Worm (Caenorhabditis elegans) whole organism, L4/young adult: Measurements from ENCODE around the gene nspa-8.

Source experiments
- W03F9.2 ChIP-seq: fragments of 150-350 bp; optimal IDR thresholded peaks from 2 replicates; lab custom pipeline; 2014; ENCODE audit warnings: missing biosample characterization, missing genetic modification characterization
- dao-5 ChIP-seq: sonication (generic microtip); optimal IDR thresholded peaks from 2 replicates; lab custom pipeline; 2016; ENCODE audit warnings: missing genotype, missing genetic modification characterization, moderate library complexity, missing compliant biosample characterization
- him-1 ChIP-seq: sonication (generic microtip); optimal IDR thresholded peaks from 2 replicates; lab custom pipeline; 2016; ENCODE audit warnings: missing genotype, missing genetic modification reagents, missing genetic modification characterization, missing compliant biosample characterization

Gene nspa-8

ce11 chrV:14820314-14820713 is 6.5 kb downstream of the nspa-8 start:
- no peak for TF ChIP-seq W03F9.2 (tag; lab: Kevin White, UChicago)
- no peak for TF ChIP-seq him-1
- TF ChIP-seq dao-5 (tag; lab: Kevin White, UChicago): no peak

- no peak for TF ChIP-seq dao-5 (tag; lab: Kevin White, UChicago)
- TF ChIP-seq him-1: no peak
- no peak for TF ChIP-seq W03F9.2 (tag; lab: Kevin White, UChicago)
Measured at ce11 chrV:14815500-14815899, 11.4 kb downstream of the nspa-8 start, which contains the start of gene rin-1. Gene rin-1 (minus strand): TSS chrV:14815600.

- TF ChIP-seq W03F9.2 (tag; lab: Kevin White, UChicago) (no peak), dao-5 (tag; lab: Kevin White, UChicago) (no peak), him-1 (no peak)
Measured at ce11 chrV:14813566-14813965, 13.3 kb downstream of the nspa-8 start.

ce11 chrV:14806204-14806737 is 20.6 kb downstream of the nspa-8 start:
- TF ChIP-seq him-1: no peak
- TF ChIP-seq W03F9.2 (tag; lab: Kevin White, UChicago): no peak
- no peak for TF ChIP-seq dao-5 (tag; lab: Kevin White, UChicago)

ce11 chrV:14800402-14800801 is 26.4 kb downstream of the nspa-8 start:
- no peak for TF ChIP-seq him-1
- TF ChIP-seq W03F9.2 (tag; lab: Kevin White, UChicago): no peak
- no peak for TF ChIP-seq dao-5 (tag; lab: Kevin White, UChicago)

ce11 chrV:14797886-14798285 is 29.0 kb downstream of the nspa-8 start:
- no peak for TF ChIP-seq him-1
- TF ChIP-seq W03F9.2 (tag; lab: Kevin White, UChicago): no peak
- no peak for TF ChIP-seq dao-5 (tag; lab: Kevin White, UChicago)

- no peak for TF ChIP-seq W03F9.2 (tag; lab: Kevin White, UChicago)
- no peak for TF ChIP-seq dao-5 (tag; lab: Kevin White, UChicago)
- no peak for TF ChIP-seq him-1
Measured at ce11 chrV:14793043-14793442, 33.8 kb downstream of the nspa-8 start.

- no peak for TF ChIP-seq him-1
- TF ChIP-seq dao-5 (tag; lab: Kevin White, UChicago): no peak
- no peak for TF ChIP-seq W03F9.2 (tag; lab: Kevin White, UChicago)
Measured at ce11 chrV:14792346-14792745, 34.5 kb downstream of the nspa-8 start.

- TF ChIP-seq him-1 (no peak), dao-5 (tag; lab: Kevin White, UChicago) (no peak), W03F9.2 (tag; lab: Kevin White, UChicago) (no peak)
Measured at ce11 chrV:14791703-14792102, 35.1 kb downstream of the nspa-8 start.

ce11 chrV:14790792-14791191 is 36.1 kb downstream of the nspa-8 start:
- TF ChIP-seq W03F9.2 (tag; lab: Kevin White, UChicago) (no peak), him-1 (no peak), dao-5 (tag; lab: Kevin White, UChicago) (no peak)

ce11 chrV:14788462-14788861 is 38.4 kb downstream of the nspa-8 start:
- no peak for TF ChIP-seq dao-5 (tag; lab: Kevin White, UChicago)
- no peak for TF ChIP-seq him-1
- TF ChIP-seq W03F9.2 (tag; lab: Kevin White, UChicago): no peak

- no peak for TF ChIP-seq dao-5 (tag; lab: Kevin White, UChicago)
- TF ChIP-seq him-1: no peak
- TF ChIP-seq W03F9.2 (tag; lab: Kevin White, UChicago): no peak
Measured at ce11 chrV:14784787-14785186, 42.1 kb downstream of the nspa-8 start.

- TF ChIP-seq him-1 (no peak), W03F9.2 (tag; lab: Kevin White, UChicago) (no peak), dao-5 (tag; lab: Kevin White, UChicago) (no peak)
Measured at ce11 chrV:14784160-14784774, 42.6 kb downstream of the nspa-8 start, which contains the start of gene Y50E8A.12. Gene Y50E8A.12 (minus strand): TSS chrV:14784210.

ce11 chrV:14781130-14781529 is 45.7 kb downstream of the nspa-8 start, which contains the start of gene Y50E8A.11:
Gene Y50E8A.11 (plus strand): TSS chrV:14781430.
- TF ChIP-seq dao-5 (tag; lab: Kevin White, UChicago) (no peak), W03F9.2 (tag; lab: Kevin White, UChicago) (no peak), him-1 (no peak)

- TF ChIP-seq him-1 (no peak), W03F9.2 (tag; lab: Kevin White, UChicago) (no peak)
Measured at ce11 chrV:14779644-14780043, 47.2 kb downstream of the nspa-8 start, which contains the start of the genes scrm-7 and Y50E8A.10. Gene scrm-7 (minus strand): TSS chrV:14779744. Gene Y50E8A.10 (plus strand): TSS chrV:14779996.
